Worm (Caenorhabditis elegans) whole organism, mixed stage, embryonic: ENCODE data around the gene F58B4.7.

Experiments
- ceh-39 ChIP-seq: fragments of 150-350 bp; optimal IDR thresholded peaks from 2 replicates; lab custom pipeline; 2014; ENCODE audit warnings: missing biosample characterization, missing genetic modification characterization
- ceh-83 ChIP-seq: fragments of 200-800 bp; sonication (Bioruptor generic); optimal IDR thresholded peaks from 2 replicates; lab custom pipeline; 2018; ENCODE audit warnings: mild to moderate bottlenecking, missing genetic modification characterization, missing compliant biosample characterization
- ces-1 ChIP-seq: fragments of 150-350 bp; optimal IDR thresholded peaks from 2 replicates; lab custom pipeline; 2014; ENCODE audit warnings: missing biosample characterization, missing genetic modification reagents, missing genetic modification characterization
- lsy-2 ChIP-seq: fragments of 150-350 bp; optimal IDR thresholded peaks from 2 replicates; lab custom pipeline; 2014; ENCODE audit warnings: missing biosample characterization, missing genetic modification characterization
- mab-5 ChIP-seq: fragments of 150-350 bp; optimal IDR thresholded peaks from 2 replicates; lab custom pipeline; 2014; ENCODE audit warnings: missing biosample characterization, missing genetic modification characterization
- mep-1 ChIP-seq: fragments of 150-350 bp; optimal IDR thresholded peaks from 2 replicates; lab custom pipeline; 2017; ENCODE audit warnings: missing biosample characterization, missing genetic modification reagents, missing genetic modification characterization, inconsistent platforms
- nhr-237 ChIP-seq: fragments of 150-350 bp; optimal IDR thresholded peaks from 2 replicates; lab custom pipeline; 2014; ENCODE audit warnings: missing biosample characterization, missing genetic modification characterization
- nhr-28 ChIP-seq: fragments of 150-350 bp; optimal IDR thresholded peaks from 2 replicates; lab custom pipeline; 2014; ENCODE audit warnings: missing biosample characterization, missing genetic modification characterization
- pha-4 ChIP-seq: fragments of 150-350 bp; optimal IDR thresholded peaks from 2 replicates; lab custom pipeline; 2018; ENCODE audit warnings: missing biosample characterization, missing genetic modification reagents, missing genetic modification characterization
- snpc-4 ChIP-seq: fragments of 150-350 bp; optimal IDR thresholded peaks from 2 replicates; lab custom pipeline; 2014; ENCODE audit warnings: missing biosample characterization, missing genetic modification characterization
- sptf-1 ChIP-seq: sonication (generic microtip); optimal IDR thresholded peaks from 2 replicates; lab custom pipeline; 2017; ENCODE audit warnings: mild to moderate bottlenecking, missing genetic modification characterization, moderate library complexity, missing compliant biosample characterization
- unc-39 ChIP-seq: fragments of 150-350 bp; optimal IDR thresholded peaks from 2 replicates; lab custom pipeline; 2014; ENCODE audit warnings: missing biosample characterization, missing genetic modification characterization
- unc-62 ChIP-seq: fragments of 150-350 bp; optimal IDR thresholded peaks from 2 replicates; lab custom pipeline; 2014; ENCODE audit warnings: missing biosample characterization, missing genetic modification reagents, missing genetic modification characterization
- ztf-11 ChIP-seq: fragments of 150-350 bp; optimal IDR thresholded peaks from 2 replicates; lab custom pipeline; 2014; ENCODE audit warnings: missing biosample characterization, missing genetic modification characterization

DNA sequence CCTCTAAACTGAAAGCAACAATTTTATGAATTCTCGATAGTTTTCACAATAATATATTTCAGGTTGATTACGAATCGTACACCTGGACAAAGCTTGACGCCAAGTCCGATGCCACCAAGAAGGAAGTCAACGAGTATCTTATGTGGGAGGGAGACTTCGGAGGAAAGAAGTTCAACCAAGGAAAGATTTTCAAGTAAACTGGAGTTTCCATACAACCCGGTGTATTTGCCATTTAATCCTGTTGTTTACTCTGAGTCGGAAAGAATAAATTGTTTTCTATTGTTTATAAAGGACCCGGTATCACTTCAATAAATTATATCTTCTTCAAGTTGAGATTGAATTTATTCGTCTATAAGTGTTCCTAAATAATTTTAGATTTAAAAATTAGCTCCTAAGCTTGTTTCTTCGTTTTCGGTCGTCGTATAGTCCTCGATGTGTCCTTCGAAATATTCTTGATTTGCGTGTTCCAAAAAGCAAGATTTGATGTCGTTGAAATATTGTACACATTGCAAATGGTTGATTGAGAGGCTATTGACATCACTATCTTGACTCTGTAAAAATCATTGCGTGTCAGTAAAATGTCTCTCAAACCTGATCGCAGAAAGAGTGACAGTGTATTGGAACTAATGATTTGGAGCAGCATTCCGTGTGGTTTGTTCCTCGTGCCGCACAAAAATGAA lies 44.6 kb upstream of the F58B4.7 start:
- TF ChIP-seq lsy-2 (tag; lab: Kevin White, UChicago) (no peak), ces-1 (GFP tag; lab: Kevin White, UChicago) (no peak), unc-62 (no peak), unc-39 (no peak), ceh-39 (no peak), nhr-237 (tag; lab: Kevin White, UChicago) (no peak), sptf-1 (tag; lab: Kevin White, UChicago) (no peak), mep-1 (no peak), pha-4 (tag; lab: Kevin White, UChicago) (no peak), ceh-83 (no peak), ztf-11 (tag; lab: Kevin White, UChicago) (no peak), snpc-4 (no peak), mab-5 (tag; lab: Kevin White, UChicago) (no peak), nhr-28 (tag; lab: Kevin White, UChicago) (no peak)
